Worm (Caenorhabditis elegans): ENCODE results near the gene scrm-7.

scrm-7 gene

ce11 chrV:14813566-14813965 is 34.0 kb upstream of the scrm-7 start:
- no peak for TF ChIP-seq nhr-12 (tag; optimal IDR thresholded peaks at IDR 0.05)
- TF ChIP-seq lsy-2 (tag; optimal IDR thresholded peaks at IDR 0.05): peak; percentile 85

ce11 chrV:14806204-14806737 is 26.7 kb upstream of the scrm-7 start:
- peak; percentile 91 for TF ChIP-seq ham-2 (GFP tag; optimal IDR thresholded peaks at IDR 0.05)
- peak; percentile 78 for TF ChIP-seq unc-62 (GFP tag; optimal IDR thresholded peaks at IDR 0.05)
- TF ChIP-seq unc-120 (tag; optimal IDR thresholded peaks at IDR 0.05; ENCODE audit: poor library complexity, severe bottlenecking): no peak
- TF ChIP-seq M03D4.4 (tag; optimal IDR thresholded peaks at IDR 0.05): no peak
- peak; percentile 44 for TF ChIP-seq elt-3 (tag; optimal IDR thresholded peaks at IDR 0.05)
- no peak for TF ChIP-seq cnd-1 (tag; optimal IDR thresholded peaks at IDR 0.05)
- no peak for TF ChIP-seq ceh-83 (GFP tag; optimal IDR thresholded peaks at IDR 0.05)
- TF ChIP-seq sem-2 (GFP tag; optimal IDR thresholded peaks at IDR 0.05): no peak
- TF ChIP-seq blmp-1 (tag; optimal IDR thresholded peaks at IDR 0.05): no peak
- peak; percentile 65 for TF ChIP-seq elt-1 (tag; optimal IDR thresholded peaks at IDR 0.05; ENCODE audit: borderline replicate concordance, insufficient read depth)
- no peak for TF ChIP-seq ztf-11 (tag; optimal IDR thresholded peaks at IDR 0.05)
- TF ChIP-seq hlh-1 (tag; optimal IDR thresholded peaks at IDR 0.05): peak; percentile 24
- TF ChIP-seq bed-3 (GFP tag; optimal IDR thresholded peaks at IDR 0.05): no peak
- TF ChIP-seq nhr-2 (tag; optimal IDR thresholded peaks at IDR 0.05): peak; percentile 50

- TF ChIP-seq hlh-1 (tag; optimal IDR thresholded peaks at IDR 0.05) (peak; percentile 65), elt-3 (tag; optimal IDR thresholded peaks at IDR 0.05) (no peak), unc-62 (GFP tag; optimal IDR thresholded peaks at IDR 0.05) (peak; percentile 86), snpc-4 (tag; optimal IDR thresholded peaks at IDR 0.05) (no peak), unc-120 (tag; optimal IDR thresholded peaks at IDR 0.05; ENCODE audit: poor library complexity, severe bottlenecking) (peak; percentile 40), drap-1 (GFP tag; optimal IDR thresholded peaks at IDR 0.05) (no peak), bed-3 (GFP tag; optimal IDR thresholded peaks at IDR 0.05) (no peak), ztf-11 (tag; optimal IDR thresholded peaks at IDR 0.05) (no peak)
Observed at ce11 chrV:14800402-14800801, 20.9 kb upstream of the scrm-7 start.

ce11 chrV:14797886-14798285 is 18.3 kb upstream of the scrm-7 start:
- no peak for TF ChIP-seq nhr-237 (tag; optimal IDR thresholded peaks at IDR 0.05)
- no peak for TF ChIP-seq pha-4 (tag; optimal IDR thresholded peaks at IDR 0.05)
- no peak for TF ChIP-seq unc-39 (tag; optimal IDR thresholded peaks at IDR 0.05)
- no peak for TF ChIP-seq snpc-4 (tag; optimal IDR thresholded peaks at IDR 0.05)
- no peak for TF ChIP-seq ceh-43 (GFP tag; optimal IDR thresholded peaks at IDR 0.05)
- TF ChIP-seq bed-3 (GFP tag; optimal IDR thresholded peaks at IDR 0.05): no peak
- no peak for TF ChIP-seq drap-1 (GFP tag; optimal IDR thresholded peaks at IDR 0.05)
- TF ChIP-seq unc-120 (tag; optimal IDR thresholded peaks at IDR 0.05; ENCODE audit: poor library complexity, severe bottlenecking): no peak
- no peak for TF ChIP-seq ces-1 (GFP tag; optimal IDR thresholded peaks at IDR 0.05)
- TF ChIP-seq mls-2 (tag; optimal IDR thresholded peaks at IDR 0.05): no peak
- no peak for TF ChIP-seq ham-2 (GFP tag; optimal IDR thresholded peaks at IDR 0.05)
- no peak for TF ChIP-seq ceh-83 (GFP tag; optimal IDR thresholded peaks at IDR 0.05)
- TF ChIP-seq sem-2 (GFP tag; optimal IDR thresholded peaks at IDR 0.05): no peak

ce11 chrV:14793043-14793442 is 13.5 kb upstream of the scrm-7 start:
- peak; percentile 45 for TF ChIP-seq nhr-2 (tag; optimal IDR thresholded peaks at IDR 0.05)
- TF ChIP-seq mls-2 (tag; optimal IDR thresholded peaks at IDR 0.05): peak; percentile 27
- no peak for TF ChIP-seq bed-3 (GFP tag; optimal IDR thresholded peaks at IDR 0.05)
- TF ChIP-seq lin-32 (GFP tag; optimal IDR thresholded peaks at IDR 0.05): no peak
- TF ChIP-seq zip-8 (tag; optimal IDR thresholded peaks at IDR 0.05): peak; percentile 86
- peak; percentile 66 for TF ChIP-seq cnd-1 (tag; optimal IDR thresholded peaks at IDR 0.05)
- TF ChIP-seq ceh-39 (tag; optimal IDR thresholded peaks at IDR 0.05): no peak
- TF ChIP-seq drap-1 (GFP tag; optimal IDR thresholded peaks at IDR 0.05): peak; percentile 62
- no peak for TF ChIP-seq tbx-8 (GFP tag; optimal IDR thresholded peaks at IDR 0.05)

ce11 chrV:14792346-14792745 is 12.8 kb upstream of the scrm-7 start:
- peak; percentile 31 for TF ChIP-seq ces-1 (GFP tag; optimal IDR thresholded peaks at IDR 0.05)
- peak; percentile 44 for TF ChIP-seq ceh-43 (GFP tag; optimal IDR thresholded peaks at IDR 0.05)
- TF ChIP-seq nhr-2 (tag; optimal IDR thresholded peaks at IDR 0.05): peak; percentile 39
- no peak for TF ChIP-seq ztf-11 (tag; optimal IDR thresholded peaks at IDR 0.05)
- TF ChIP-seq sem-2 (GFP tag; optimal IDR thresholded peaks at IDR 0.05): no peak
- TF ChIP-seq sptf-1 (tag; optimal IDR thresholded peaks at IDR 0.05): peak; percentile 48
- TF ChIP-seq mls-2 (tag; optimal IDR thresholded peaks at IDR 0.05): peak; percentile 61

Data from whole organism, mixed stage, embryonic.